Worm (Caenorhabditis elegans) whole organism, L1 larva: ENCODE results near the gene pcp-2.

Experiments
- F16B12.6 ChIP-seq: fragments of 150-350 bp; optimal IDR thresholded peaks from 2 replicates; lab custom pipeline; 2014; ENCODE audit warnings: missing biosample characterization, missing genetic modification characterization
- Y116A8C.19 ChIP-seq: sonication (generic microtip); optimal IDR thresholded peaks from 2 replicates; lab custom pipeline; 2016; ENCODE audit warnings: missing compliant biosample characterization, missing genetic modification characterization, borderline replicate concordance
- aly-2 ChIP-seq: fragments of 150-350 bp; optimal IDR thresholded peaks from 2 replicates; lab custom pipeline; 2014; ENCODE audit warnings: missing biosample characterization, missing genetic modification characterization
- ama-1 ChIP-seq: fragments of 150-350 bp; optimal IDR thresholded peaks from 2 replicates; lab custom pipeline; 2014
- blmp-1 ChIP-seq: fragments of 150-350 bp; optimal IDR thresholded peaks from 2 replicates; lab custom pipeline; 2014; ENCODE audit warnings: missing biosample characterization, missing genetic modification characterization
- ceh-8 ChIP-seq: fragments of 200-800 bp; sonication (Bioruptor generic); optimal IDR thresholded peaks from 2 replicates; lab custom pipeline; 2018; ENCODE audit warnings: mild to moderate bottlenecking, missing genetic modification characterization, moderate library complexity, missing compliant biosample characterization
- ces-1 ChIP-seq: fragments of 150-350 bp; optimal IDR thresholded peaks from 2 replicates; lab custom pipeline; 2014; ENCODE audit warnings: missing biosample characterization, missing genetic modification reagents, missing genetic modification characterization
- dpl-1 ChIP-seq, 3 experiments: fragments of 150-350 bp in 2 of 3; sonication (generic microtip) in 1 of 3; optimal IDR thresholded peaks; 2 replicates each; lab custom pipeline; 2014 to 2017; ENCODE audit warnings: missing biosample characterization in 3 of 3, missing genetic modification characterization in 3 of 3, missing genetic modification reagents in 3 of 3
- efl-1 ChIP-seq, 4 experiments: fragments of 150-350 bp; optimal IDR thresholded peaks in 3 of 4; peaks in 1 of 4; 1 replicate in 1 of 4; 2 replicates in 3 of 4; lab custom pipeline; 2014; ENCODE audit warnings: missing biosample characterization in 2 of 4, missing genetic modification characterization in 2 of 4, missing genetic modification reagents in 2 of 4
- egl-13 ChIP-seq: sonication (generic microtip); optimal IDR thresholded peaks from 2 replicates; lab custom pipeline; 2016; ENCODE audit warnings: missing genotype, missing genetic modification reagents, missing genetic modification characterization, missing compliant biosample characterization
- egl-27 ChIP-seq, 2 experiments: fragments of 150-350 bp in 1 of 2; sonication (generic microtip); optimal IDR thresholded peaks; 3 replicates each; lab custom pipeline; 2017 to 2018; ENCODE audit warnings: missing biosample characterization in 2 of 2, missing genetic modification characterization in 2 of 2, missing genetic modification reagents in 2 of 2
- ets-5 ChIP-seq: fragments of 200-800 bp; sonication (Bioruptor generic); IDR thresholded peaks from 2 replicates; pipeline ENCODE4 v1.3.6; 2022; ENCODE audit warnings: missing genetic modification characterization, missing compliant biosample characterization
- fkh-10 ChIP-seq: sonication (generic microtip); optimal IDR thresholded peaks from 2 replicates; lab custom pipeline; 2017; ENCODE audit warnings: missing biosample characterization, missing genetic modification reagents, missing genetic modification characterization
- fkh-4 ChIP-seq: sonication (generic microtip); optimal IDR thresholded peaks from 2 replicates; lab custom pipeline; 2016; ENCODE audit warnings: missing compliant biosample characterization, missing genetic modification characterization, borderline replicate concordance
- fkh-8 ChIP-seq: sonication (generic microtip); optimal IDR thresholded peaks from 2 replicates; lab custom pipeline; 2016; ENCODE audit warnings: mild to moderate bottlenecking, missing genetic modification characterization, missing compliant biosample characterization
- fos-1 ChIP-seq: fragments of 150-350 bp; optimal IDR thresholded peaks from 2 replicates; lab custom pipeline; 2014; ENCODE audit warnings: missing biosample characterization, missing genetic modification characterization
- hlh-17 ChIP-seq: fragments of 200-800 bp; sonication (Bioruptor generic); optimal IDR thresholded peaks from 2 replicates; lab custom pipeline; 2018; ENCODE audit warnings: missing genetic modification characterization, mild to moderate bottlenecking, missing compliant biosample characterization, moderate library complexity, borderline replicate concordance
- hlh-4 ChIP-seq: sonication (generic microtip); optimal IDR thresholded peaks from 2 replicates; lab custom pipeline; 2016; ENCODE audit warnings: mild to moderate bottlenecking, missing genetic modification characterization, missing compliant biosample characterization
- irx-1 ChIP-seq: sonication (generic microtip); optimal IDR thresholded peaks from 2 replicates; lab custom pipeline; 2016; ENCODE audit warnings: missing genetic modification characterization, missing compliant biosample characterization
- lin-35 ChIP-seq, 2 experiments: fragments of 150-350 bp; optimal IDR thresholded peaks; 2 replicates each; lab custom pipeline; 2014; ENCODE audit warnings: missing biosample characterization in 2 of 2, missing genetic modification characterization in 2 of 2, missing genetic modification reagents in 2 of 2
- lir-3 ChIP-seq: sonication (generic microtip); optimal IDR thresholded peaks from 2 replicates; lab custom pipeline; 2016; ENCODE audit warnings: mild to moderate bottlenecking, missing genetic modification characterization, moderate library complexity, missing compliant biosample characterization; ENCODE audit not compliant: poor library complexity
- lsy-2 ChIP-seq, 2 experiments: fragments of 150-350 bp; optimal IDR thresholded peaks; 2 replicates each; lab custom pipeline; 2014; ENCODE audit warnings: missing biosample characterization in 2 of 2, missing genetic modification characterization in 2 of 2
- mdl-1 ChIP-seq, 2 experiments: fragments of 150-350 bp; optimal IDR thresholded peaks; 2 replicates each; lab custom pipeline; 2014 to 2017; ENCODE audit warnings: missing biosample characterization in 2 of 2, missing genetic modification characterization in 2 of 2, inconsistent platforms in 1 of 2
- mef-2 ChIP-seq: fragments of 150-350 bp; optimal IDR thresholded peaks from 2 replicates; lab custom pipeline; 2014; ENCODE audit warnings: missing biosample characterization, missing genetic modification characterization
- nhr-11 ChIP-seq: fragments of 150-350 bp; optimal IDR thresholded peaks from 2 replicates; lab custom pipeline; 2014; ENCODE audit warnings: missing biosample characterization, missing genetic modification characterization
- nhr-19 ChIP-seq: fragments of 200-800 bp; sonication (Bioruptor generic); conservative IDR thresholded peaks from 2 replicates; pipeline ENCODE4 v1.3.6; 2022; ENCODE audit warnings: missing genetic modification characterization, missing compliant biosample characterization
- nhr-20 ChIP-seq: sonication (generic microtip); optimal IDR thresholded peaks from 2 replicates; lab custom pipeline; 2016; ENCODE audit warnings: mild to moderate bottlenecking, missing genetic modification characterization, missing compliant biosample characterization
- nhr-28 ChIP-seq: fragments of 150-350 bp; optimal IDR thresholded peaks from 2 replicates; lab custom pipeline; 2014; ENCODE audit warnings: missing biosample characterization, missing genetic modification characterization
- nhr-47 ChIP-seq: sonication (generic microtip); optimal IDR thresholded peaks from 2 replicates; lab custom pipeline; 2016; ENCODE audit warnings: mild to moderate bottlenecking, missing genetic modification characterization, moderate library complexity, missing compliant biosample characterization
- nhr-71 ChIP-seq: sonication (generic microtip); optimal IDR thresholded peaks from 2 replicates; lab custom pipeline; 2016; ENCODE audit warnings: mild to moderate bottlenecking, missing genetic modification characterization, moderate library complexity, missing compliant biosample characterization
- nhr-76 ChIP-seq: sonication (generic microtip); optimal IDR thresholded peaks from 2 replicates; lab custom pipeline; 2017; ENCODE audit warnings: missing biosample characterization, missing genetic modification characterization
- nhr-77 ChIP-seq: fragments of 150-350 bp; optimal IDR thresholded peaks from 2 replicates; lab custom pipeline; 2014; ENCODE audit warnings: missing biosample characterization, missing genetic modification characterization
- nhr-85 ChIP-seq: sonication (generic microtip); peaks from one replicate; lab custom pipeline; 2016; ENCODE audit warnings: missing genetic modification characterization, inconsistent platforms, missing compliant biosample characterization
- pag-3 ChIP-seq: sonication (generic microtip); optimal IDR thresholded peaks from 2 replicates; lab custom pipeline; 2017; ENCODE audit warnings: missing genetic modification characterization, mild to moderate bottlenecking, missing compliant biosample characterization, antibody characterized with exemption, borderline replicate concordance; ENCODE audit not compliant: insufficient read depth
- rnt-1 ChIP-seq: sonication (generic microtip); optimal IDR thresholded peaks from 2 replicates; lab custom pipeline; 2016; ENCODE audit warnings: mild to moderate bottlenecking, missing genetic modification characterization, moderate library complexity, missing compliant biosample characterization
- snpc-4 ChIP-seq: fragments of 150-350 bp; optimal IDR thresholded peaks from 2 replicates; lab custom pipeline; 2014; ENCODE audit warnings: missing biosample characterization, missing genetic modification characterization
- snu-23 ChIP-seq: sonication (generic microtip); optimal IDR thresholded peaks from 2 replicates; lab custom pipeline; 2016; ENCODE audit warnings: missing genetic modification characterization, missing compliant biosample characterization
- sptf-1 ChIP-seq: fragments of 150-350 bp; optimal IDR thresholded peaks from 2 replicates; lab custom pipeline; 2014; ENCODE audit warnings: missing biosample characterization, missing genetic modification characterization
- swsn-7 ChIP-seq: sonication (generic microtip); optimal IDR thresholded peaks from 2 replicates; lab custom pipeline; 2016; ENCODE audit warnings: missing genetic modification characterization, missing compliant biosample characterization
- tbx-2 ChIP-seq: sonication (generic microtip); optimal IDR thresholded peaks from 2 replicates; lab custom pipeline; 2016; ENCODE audit warnings: missing genetic modification characterization, missing compliant biosample characterization
- tlp-1 ChIP-seq: fragments of 150-350 bp; optimal IDR thresholded peaks from 2 replicates; lab custom pipeline; 2014; ENCODE audit warnings: missing biosample characterization, missing genetic modification characterization
- unc-130 ChIP-seq: fragments of 150-350 bp; optimal IDR thresholded peaks from 2 replicates; lab custom pipeline; 2017; ENCODE audit warnings: missing biosample characterization, missing genetic modification characterization, inconsistent platforms
- unc-86 ChIP-seq: sonication (generic microtip); optimal IDR thresholded peaks from 2 replicates; lab custom pipeline; 2016; ENCODE audit warnings: missing genetic modification characterization, missing compliant biosample characterization
- vab-15 ChIP-seq: sonication (generic microtip); optimal IDR thresholded peaks from 2 replicates; lab custom pipeline; 2017; ENCODE audit warnings: missing genotype, mild to moderate bottlenecking, missing genetic modification characterization, missing compliant biosample characterization
- zag-1 ChIP-seq: fragments of 150-350 bp; optimal IDR thresholded peaks from 2 replicates; lab custom pipeline; 2014; ENCODE audit warnings: missing biosample characterization, missing genetic modification characterization
- zip-4 ChIP-seq: fragments of 200-800 bp; sonication (Bioruptor generic); optimal IDR thresholded peaks from 2 replicates; lab custom pipeline; 2018; ENCODE audit warnings: mild to moderate bottlenecking, missing genetic modification characterization, moderate library complexity, missing compliant biosample characterization
- ztf-11 ChIP-seq, 2 experiments: sonication (generic microtip); optimal IDR thresholded peaks; 2 replicates each; lab custom pipeline; 2016 to 2017; ENCODE audit warnings: missing genetic modification characterization in 2 of 2, missing biosample characterization in 1 of 2, missing compliant biosample characterization in 1 of 2
- ztf-4 ChIP-seq: fragments of 150-350 bp; optimal IDR thresholded peaks from 2 replicates; lab custom pipeline; 2014; ENCODE audit warnings: missing biosample characterization, missing genetic modification characterization

pcp-2 gene

DNA sequence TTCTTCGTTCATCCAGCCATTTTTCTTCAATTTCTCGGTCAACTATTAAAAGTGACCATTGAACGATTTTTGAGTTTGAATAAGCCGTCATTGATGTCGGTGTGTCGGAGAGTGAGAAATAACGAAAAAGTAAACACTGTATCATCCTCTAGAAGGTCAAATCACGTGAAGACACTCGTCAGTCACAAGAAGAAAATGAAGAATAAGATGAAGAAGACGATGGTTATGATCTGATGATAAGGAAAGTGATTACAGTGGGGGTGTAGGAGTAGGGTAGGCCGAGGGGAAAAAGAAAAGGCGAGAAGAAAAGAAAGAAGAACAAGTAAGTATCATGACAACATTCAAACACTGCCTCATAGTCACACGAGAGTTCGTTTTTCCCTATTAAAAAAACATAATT, 33.2 kb upstream of the pcp-2 start (continued):
- TF ChIP-seq zip-4 (GFP tag; lab: Kevin White, UChicago) = no peak
- peak; percentile 21 to 65 for TF ChIP-seq lsy-2 (tag; optimal IDR thresholded peaks at IDR 0.05; lab: Kevin White, UChicago)
- no peak for TF ChIP-seq tlp-1 (tag; lab: Kevin White, UChicago)
- TF ChIP-seq Y116A8C.19 (tag; lab: Kevin White, UChicago) = no peak
- TF ChIP-seq lir-3 (tag; lab: Kevin White, UChicago) = peak; percentile 7
- TF ChIP-seq efl-1 (optimal IDR thresholded peaks at IDR 0.05; lab: Kevin White, UChicago) = peak; percentile 6 to 39
- TF ChIP-seq efl-1 (GFP tag; optimal IDR thresholded peaks at IDR 0.05 in 1 of 2; lab: Kevin White, UChicago) = peak in 1 of 2 experiments; percentile 92
- peak; percentile 23 for TF ChIP-seq unc-130 (tag; lab: Kevin White, UChicago)
- no peak for TF ChIP-seq zag-1 (tag; lab: Kevin White, UChicago)
- TF ChIP-seq nhr-28 (tag; lab: Kevin White, UChicago) = no peak
- TF ChIP-seq sptf-1 (tag; lab: Kevin White, UChicago) = no peak
- peak in 2 of 3 experiments; percentile 27 to 37 for TF ChIP-seq dpl-1 (GFP tag; optimal IDR thresholded peaks at IDR 0.05; lab: Kevin White, UChicago)
- TF ChIP-seq nhr-71 (tag; lab: Kevin White, UChicago) = peak; percentile 90
- TF ChIP-seq snu-23 (GFP tag; lab: Kevin White, UChicago) = peak; percentile 88
- TF ChIP-seq F16B12.6 = no peak
- peak; percentile 84 for TF ChIP-seq nhr-19 (GFP tag; lab: Robert Waterston, UW)
- peak in 1 of 2 experiments; percentile 85 for TF ChIP-seq lin-35 (GFP tag; optimal IDR thresholded peaks at IDR 0.05; lab: Kevin White, UChicago)
- peak; percentile 34 for TF ChIP-seq irx-1 (tag; lab: Kevin White, UChicago)
- TF ChIP-seq mef-2 = no peak
- peak; percentile 60 for TF ChIP-seq fos-1 (tag; lab: Kevin White, UChicago)
- TF ChIP-seq nhr-85 (tag; lab: Kevin White, UChicago) = peak; percentile 97
- peak; percentile 17 for TF ChIP-seq ama-1 (lab: Kevin White, UChicago)

DNA sequence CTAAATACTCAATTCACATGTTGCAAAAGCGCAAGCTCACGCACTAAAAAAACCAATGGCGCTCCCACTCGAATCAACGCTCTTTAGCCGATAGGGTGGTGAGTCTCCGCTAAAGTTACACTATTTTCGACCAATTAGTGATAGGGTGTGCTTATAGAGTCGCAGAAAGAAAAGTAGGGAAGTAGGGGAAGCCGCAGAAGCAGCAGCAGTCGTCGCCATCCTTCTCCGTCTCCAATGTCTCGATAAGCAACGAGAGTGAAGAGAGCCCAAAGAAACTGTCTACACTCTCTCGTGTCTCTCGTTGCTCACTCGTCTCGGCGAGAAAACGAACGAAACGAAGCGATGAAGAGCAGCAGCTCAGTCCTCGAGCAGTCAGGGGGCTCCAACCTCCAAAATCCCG, 31.8 kb upstream of the pcp-2 start:
- TF ChIP-seq fkh-10 (GFP tag; lab: Kevin White, UChicago) = peak; percentile 91
- TF ChIP-seq dpl-1 (GFP tag; optimal IDR thresholded peaks at IDR 0.05; lab: Kevin White, UChicago) = peak in 1 of 3 experiments; percentile 25
- peak; percentile 54 for TF ChIP-seq swsn-7 (tag; lab: Kevin White, UChicago)
- TF ChIP-seq egl-13 (tag; lab: Kevin White, UChicago) = peak; percentile 43
- TF ChIP-seq ces-1 (GFP tag; lab: Kevin White, UChicago) = peak; percentile 30
- peak; percentile 72 for TF ChIP-seq fos-1 (tag; lab: Kevin White, UChicago)
- TF ChIP-seq nhr-71 (tag; lab: Kevin White, UChicago) = peak; percentile 80
- peak; percentile 56 for TF ChIP-seq snpc-4 (tag; lab: Kevin White, UChicago)
- TF ChIP-seq ets-5 = no peak
- TF ChIP-seq nhr-20 = peak; percentile 65
- peak; percentile 75 for TF ChIP-seq snu-23 (GFP tag; lab: Kevin White, UChicago)
- TF ChIP-seq tbx-2 (tag; lab: Kevin White, UChicago) = peak; percentile 77
- peak; percentile 41 for TF ChIP-seq nhr-77
- no peak for TF ChIP-seq ztf-11 (tag; optimal IDR thresholded peaks at IDR 0.05; lab: Kevin White, UChicago)
- no peak for TF ChIP-seq Y116A8C.19 (tag; lab: Kevin White, UChicago)
- TF ChIP-seq blmp-1 (tag; lab: Kevin White, UChicago) = no peak
- peak; percentile 20 for TF ChIP-seq fkh-4 (tag; lab: Kevin White, UChicago)
- TF ChIP-seq unc-86 (tag; lab: Kevin White, UChicago) = peak; percentile 77
- peak; percentile 39 for TF ChIP-seq ztf-4
- TF ChIP-seq lsy-2 (tag; optimal IDR thresholded peaks at IDR 0.05; lab: Kevin White, UChicago) = peak; percentile 55 to 71
- TF ChIP-seq pag-3 (tag; lab: Kevin White, UChicago) = no peak
- TF ChIP-seq aly-2 = no peak
- no peak for TF ChIP-seq zip-4 (GFP tag; lab: Kevin White, UChicago)
- TF ChIP-seq irx-1 (tag; lab: Kevin White, UChicago) = peak; percentile 39
- no peak for TF ChIP-seq tlp-1 (tag; lab: Kevin White, UChicago)
- TF ChIP-seq lir-3 (tag; lab: Kevin White, UChicago) = peak; percentile 16
- no peak for TF ChIP-seq vab-15 (tag; lab: Kevin White, UChicago)
- TF ChIP-seq fkh-8 (tag; lab: Kevin White, UChicago) = peak; percentile 73
- TF ChIP-seq egl-27 (tag; optimal IDR thresholded peaks at IDR 0.05; lab: Kevin White, UChicago) = peak in 1 of 2 experiments; percentile 13
- peak; percentile 32 for TF ChIP-seq nhr-47
- TF ChIP-seq mdl-1 (tag; optimal IDR thresholded peaks at IDR 0.05; lab: Kevin White, UChicago) = peak in 1 of 2 experiments; percentile 62
- TF ChIP-seq nhr-11 (tag; lab: Kevin White, UChicago) = no peak
- no peak for TF ChIP-seq nhr-76 (tag; lab: Kevin White, UChicago)
- TF ChIP-seq hlh-17 = no peak
- peak; percentile 29 for TF ChIP-seq ceh-8 (GFP tag; lab: Kevin White, UChicago)
- peak; percentile 79 for TF ChIP-seq rnt-1
- TF ChIP-seq hlh-4 = no peak
- peak; percentile 55 for TF ChIP-seq nhr-19 (GFP tag; lab: Robert Waterston, UW)
- TF ChIP-seq mef-2 = peak; percentile 41
